Worm (Caenorhabditis elegans) whole organism, late embryonic: Measurements from ENCODE around the gene Y55H10A.2.

Experiments used
- T23F11.4 ChIP-seq: fragments of 200-800 bp; sonication (Bioruptor generic); optimal IDR thresholded peaks from 2 replicates; lab custom pipeline; 2018; ENCODE audit warnings: mild to moderate bottlenecking, missing genetic modification characterization, missing compliant biosample characterization
- ceh-31 ChIP-seq: sonication (generic microtip); optimal IDR thresholded peaks from 2 replicates; lab custom pipeline; 2016; ENCODE audit warnings: missing genetic modification characterization, missing compliant biosample characterization
- ceh-9 ChIP-seq: sonication (generic microtip); optimal IDR thresholded peaks from 2 replicates; lab custom pipeline; 2016; ENCODE audit warnings: mild to moderate bottlenecking, missing genetic modification characterization, inconsistent platforms, missing compliant biosample characterization
- che-1 ChIP-seq: sonication (generic microtip); optimal IDR thresholded peaks from 2 replicates; lab custom pipeline; 2016; ENCODE audit warnings: mild to moderate bottlenecking, missing genetic modification characterization, missing compliant biosample characterization
- elt-2 ChIP-seq: sonication (generic microtip); optimal IDR thresholded peaks from 2 replicates; lab custom pipeline; 2016; ENCODE audit warnings: missing genetic modification reagents, missing genetic modification characterization, missing compliant biosample characterization
- elt-4 ChIP-seq: sonication (generic microtip); optimal IDR thresholded peaks from 2 replicates; lab custom pipeline; 2016; ENCODE audit warnings: missing genetic modification characterization, missing compliant biosample characterization
- ets-4 ChIP-seq: sonication (generic microtip); optimal IDR thresholded peaks from 2 replicates; lab custom pipeline; 2016; ENCODE audit warnings: missing genetic modification characterization, missing compliant biosample characterization
- nfya-1 ChIP-seq: sonication (generic microtip); optimal IDR thresholded peaks from 2 replicates; lab custom pipeline; 2017; ENCODE audit warnings: missing genetic modification characterization, mild to moderate bottlenecking, missing compliant biosample characterization, antibody characterized with exemption, moderate library complexity
- sox-4 ChIP-seq: sonication (generic microtip); optimal IDR thresholded peaks from 2 replicates; lab custom pipeline; 2017; ENCODE audit warnings: mild to moderate bottlenecking, missing genetic modification characterization, inconsistent platforms, missing compliant biosample characterization
- tbx-2 ChIP-seq: sonication (generic microtip); optimal IDR thresholded peaks from 2 replicates; lab custom pipeline; 2016; ENCODE audit warnings: missing genetic modification characterization, missing compliant biosample characterization
- unc-3 ChIP-seq, 2 experiments: fragments of 200-800 bp in 1 of 2; sonication (Bioruptor generic) in 1 of 2; sonication (generic microtip) in 1 of 2; conservative IDR thresholded peaks in 1 of 2; optimal IDR thresholded peaks in 1 of 2; 2 replicates each; pipeline versions ENCODE4 v1.3.6 to Lab custom; 2016 to 2022; ENCODE audit warnings: missing compliant biosample characterization in 2 of 2, missing genetic modification characterization in 2 of 2, missing genetic modification reagents in 1 of 2

ce11 chrIV:3415383-3415782, 52.1 kb downstream of the Y55H10A.2 start, which contains the start of gene lgc-9:
- no peak for TF ChIP-seq unc-3 (GFP tag; conservative IDR thresholded peaks at IDR 0.05; lab: Robert Waterston, UW)
- TF ChIP-seq unc-3 (tag; optimal IDR thresholded peaks at IDR 0.05; lab: Kevin White, UChicago) = no peak
- no peak for TF ChIP-seq ets-4 (tag; lab: Kevin White, UChicago)
- no peak for TF ChIP-seq ceh-31 (tag; lab: Kevin White, UChicago)
- no peak for TF ChIP-seq T23F11.4 (GFP tag; lab: Kevin White, UChicago)
- TF ChIP-seq che-1 = no peak
- TF ChIP-seq sox-4 = no peak
- TF ChIP-seq elt-2 (tag; lab: Kevin White, UChicago) = no peak
- TF ChIP-seq ceh-9 (tag; lab: Kevin White, UChicago) = no peak
- no peak for TF ChIP-seq nfya-1 (tag; lab: Kevin White, UChicago)
- TF ChIP-seq elt-4 (tag; lab: Kevin White, UChicago) = no peak
- no peak for TF ChIP-seq tbx-2
